Worm (Caenorhabditis elegans): ENCODE results near the gene C50B6.3.

DNA sequence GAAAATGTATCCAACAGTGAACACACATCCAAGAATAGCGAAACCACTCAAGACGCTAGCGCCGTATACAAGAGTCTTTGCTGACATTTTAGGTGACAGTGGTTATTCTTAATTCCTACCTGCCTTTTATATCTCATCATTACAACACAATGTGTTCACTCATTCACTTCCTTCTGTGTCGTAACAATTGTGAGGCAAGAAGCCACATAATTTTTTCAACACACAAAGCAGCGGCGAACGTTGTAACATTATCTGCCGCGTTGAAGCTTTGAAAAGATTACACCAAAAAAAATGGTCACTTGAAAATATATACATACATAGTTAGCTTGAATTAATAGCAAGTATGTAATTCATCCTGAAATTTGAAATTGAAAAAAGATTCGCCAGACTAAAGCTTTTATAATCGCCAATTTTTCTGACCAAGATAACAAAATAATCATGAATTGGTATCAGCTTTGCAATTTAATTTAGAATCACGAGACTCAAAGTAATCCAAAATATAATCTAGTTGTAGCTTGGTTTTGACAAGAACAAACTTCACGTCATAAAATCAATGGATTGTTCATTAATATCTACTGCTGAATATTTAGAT lies 4.6 kb downstream of the C50B6.3 start, which contains the start of the genes col-161 and srh-18:
- TF ChIP-seq skn-1 (tag; optimal IDR thresholded peaks at IDR 0.05), result no peak
- TF ChIP-seq fkh-10 (GFP tag; optimal IDR thresholded peaks at IDR 0.05), result no peak
- no peak for TF ChIP-seq egl-27 (tag; optimal IDR thresholded peaks at IDR 0.05)

Data from whole organism, L4 larva.